Worm (Caenorhabditis elegans): Measurements from ENCODE around the gene K09D9.1.

- TF ChIP-seq unc-62 (GFP tag; optimal IDR thresholded peaks at IDR 0.05) (no peak), nhr-10 (tag; optimal IDR thresholded peaks at IDR 0.05) (no peak), snpc-4 (tag; optimal IDR thresholded peaks at IDR 0.05) (no peak), zag-1 (tag; optimal IDR thresholded peaks at IDR 0.05) (no peak), lsy-2 (tag; optimal IDR thresholded peaks at IDR 0.05) (no peak), lin-13 (GFP tag; optimal IDR thresholded peaks at IDR 0.05) (no peak), R02D3.7 (tag; optimal IDR thresholded peaks at IDR 0.05) (no peak)
Observed at ce11 chrV:4041853-4042424, 17.1 kb downstream of the K09D9.1 start, which contains the start of the genes C49G7.10 and irg-2.
